Worm (Caenorhabditis elegans) whole organism, late embryonic: Measurements from ENCODE around the gene cnnm-5.

ENCODE experiments used
- ceh-19 ChIP-seq: fragments of 200-800 bp; sonication (Bioruptor generic); optimal IDR thresholded peaks from 2 replicates; lab custom pipeline; 2018; ENCODE audit warnings: mild to moderate bottlenecking, missing genetic modification characterization, missing compliant biosample characterization
- ceh-2 ChIP-seq: sonication (generic microtip); optimal IDR thresholded peaks from 2 replicates; lab custom pipeline; 2016; ENCODE audit warnings: missing genotype, missing genetic modification characterization, missing compliant biosample characterization
- ceh-30 ChIP-seq: fragments of 150-350 bp; optimal IDR thresholded peaks from 2 replicates; lab custom pipeline; 2014; ENCODE audit warnings: missing biosample characterization, missing genetic modification characterization
- ceh-6 ChIP-seq: fragments of 200-800 bp; sonication (Bioruptor generic); optimal IDR thresholded peaks from 2 replicates; lab custom pipeline; 2018; ENCODE audit warnings: mild to moderate bottlenecking, missing genetic modification characterization, missing compliant biosample characterization
- ceh-9 ChIP-seq: sonication (generic microtip); optimal IDR thresholded peaks from 2 replicates; lab custom pipeline; 2016; ENCODE audit warnings: mild to moderate bottlenecking, missing genetic modification characterization, inconsistent platforms, missing compliant biosample characterization
- dve-1 ChIP-seq: sonication (generic microtip); optimal IDR thresholded peaks from 2 replicates; lab custom pipeline; 2017; ENCODE audit warnings: antibody characterized with exemption, mild to moderate bottlenecking, missing genetic modification characterization, missing compliant biosample characterization
- ets-4 ChIP-seq: sonication (generic microtip); optimal IDR thresholded peaks from 2 replicates; lab custom pipeline; 2016; ENCODE audit warnings: missing genetic modification characterization, missing compliant biosample characterization
- hlh-13 ChIP-seq: fragments of 200-800 bp; sonication (Bioruptor generic); optimal IDR thresholded peaks from 2 replicates; lab custom pipeline; 2018; ENCODE audit warnings: mild to moderate bottlenecking, missing genetic modification characterization, missing compliant biosample characterization
- hlh-8 ChIP-seq: sonication (generic microtip); optimal IDR thresholded peaks from 2 replicates; lab custom pipeline; 2016; ENCODE audit warnings: missing genotype, missing genetic modification characterization, missing compliant biosample characterization
- lim-6 ChIP-seq: sonication (generic microtip); optimal IDR thresholded peaks from 2 replicates; lab custom pipeline; 2016; ENCODE audit warnings: missing genetic modification characterization, missing compliant biosample characterization
- zip-5 ChIP-seq: sonication (generic microtip); optimal IDR thresholded peaks from 2 replicates; lab custom pipeline; 2016; ENCODE audit warnings: missing genetic modification characterization, missing compliant biosample characterization
- ztf-16 ChIP-seq: sonication (generic microtip); optimal IDR thresholded peaks from 2 replicates; lab custom pipeline; 2017; ENCODE audit warnings: missing genetic modification characterization, missing compliant biosample characterization

DNA sequence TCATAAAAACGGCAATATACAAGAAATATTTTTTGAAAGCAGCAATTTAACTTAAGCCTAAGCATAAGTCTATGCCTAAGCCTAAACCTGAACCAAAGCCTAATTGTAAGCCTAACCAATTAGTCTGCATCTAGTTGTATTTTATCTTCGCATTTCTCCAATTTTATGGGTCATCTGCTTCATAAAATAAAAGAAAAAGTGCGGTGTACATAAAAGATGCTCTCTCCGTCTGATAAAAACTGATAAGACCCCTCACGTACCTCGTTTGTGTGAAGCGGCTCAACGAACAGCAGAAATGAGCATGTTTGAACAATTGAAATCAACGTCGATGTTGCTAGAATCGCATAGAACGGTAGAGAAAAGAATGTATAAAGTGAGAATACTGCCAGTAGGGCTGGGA lies 43.9 kb downstream of the cnnm-5 start:
- TF ChIP-seq ztf-16 (tag; lab: Kevin White, UChicago) (no peak), zip-5 (tag; lab: Kevin White, UChicago) (no peak), lim-6 (tag; lab: Kevin White, UChicago) (no peak), dve-1 (tag; lab: Kevin White, UChicago) (no peak), ceh-6 (GFP tag; lab: Kevin White, UChicago) (no peak), ceh-9 (tag; lab: Kevin White, UChicago) (no peak), ceh-2 (tag; lab: Kevin White, UChicago) (no peak), ets-4 (tag; lab: Kevin White, UChicago) (no peak), hlh-8 (no peak), ceh-30 (tag; lab: Kevin White, UChicago) (no peak), hlh-13 (GFP tag; lab: Kevin White, UChicago) (no peak), ceh-19 (no peak)
